Worm (Caenorhabditis elegans) whole organism, L2 larva: ENCODE results near the gene str-256.

Experiments
- ceh-82 ChIP-seq: fragments of 150-350 bp; optimal IDR thresholded peaks from 2 replicates; lab custom pipeline; 2014; ENCODE audit warnings: missing biosample characterization, missing genetic modification characterization
- mdl-1 ChIP-seq, 2 experiments: fragments of 150-350 bp in 1 of 2; sonication (generic microtip) in 1 of 2; optimal IDR thresholded peaks; 2 replicates each; lab custom pipeline; 2017; ENCODE audit warnings: missing biosample characterization in 2 of 2, missing genetic modification characterization in 2 of 2

- TF ChIP-seq ceh-82 (tag; lab: Kevin White, UChicago) (no peak), mdl-1 (tag; optimal IDR thresholded peaks at IDR 0.05; lab: Kevin White, UChicago) (no peak)
Measured at ce11 chrV:472589-472988, 28.5 kb downstream of the str-256 start, which contains the start of gene srt-31.
